Worm (Caenorhabditis elegans): Measurements from ENCODE around the gene igeg-1.

DNA sequence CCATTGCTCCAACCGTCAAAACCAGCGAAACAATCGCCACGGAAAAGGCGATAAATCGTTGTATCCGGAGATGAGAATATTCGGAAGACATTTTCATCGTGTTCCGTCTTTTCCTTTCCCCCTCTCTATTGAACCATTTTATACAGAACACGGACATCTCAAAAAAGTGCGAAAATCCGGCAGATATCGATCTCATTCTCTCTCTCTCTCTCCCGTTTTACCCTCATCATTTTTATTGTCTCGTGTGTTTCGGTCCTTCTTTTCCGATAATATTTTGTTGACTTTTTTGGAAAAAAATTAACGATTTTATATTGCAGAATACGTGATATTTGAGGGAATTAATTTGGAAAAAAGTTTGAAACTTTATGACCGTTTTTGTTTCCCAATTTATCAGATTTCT, 47.1 kb downstream of the igeg-1 start, which contains the start of gene col-110:
- TF ChIP-seq zag-1 (tag; optimal IDR thresholded peaks at IDR 0.05) (no peak), T26A8.4 (GFP tag; IDR thresholded peaks at IDR 0.05) (no peak), mdt-29 (GFP tag; IDR thresholded peaks at IDR 0.05) (no peak), daf-12 (tag; optimal IDR thresholded peaks at IDR 0.05) (no peak), fos-1 (tag; optimal IDR thresholded peaks at IDR 0.05) (no peak), fkh-10 (GFP tag; optimal IDR thresholded peaks at IDR 0.05) (no peak), Y105C5A.15 (GFP tag; IDR thresholded peaks at IDR 0.05) (no peak), jun-1 (tag; optimal IDR thresholded peaks at IDR 0.05) (no peak), tra-1 (GFP tag; IDR thresholded peaks at IDR 0.05) (no peak), snpc-4 (tag; optimal IDR thresholded peaks at IDR 0.05) (no peak), ceh-28 (tag; optimal IDR thresholded peaks at IDR 0.05) (no peak), unc-39 (tag; optimal IDR thresholded peaks at IDR 0.05) (no peak)

Measured in whole organism, L4 larva.